Fruit fly (Drosophila melanogaster): ENCODE measurements around the gene SKIP.
A peak's percentile ranks its signal among the peaks of the same experiment; 100 is the strongest.

The SKIP gene

DNA sequence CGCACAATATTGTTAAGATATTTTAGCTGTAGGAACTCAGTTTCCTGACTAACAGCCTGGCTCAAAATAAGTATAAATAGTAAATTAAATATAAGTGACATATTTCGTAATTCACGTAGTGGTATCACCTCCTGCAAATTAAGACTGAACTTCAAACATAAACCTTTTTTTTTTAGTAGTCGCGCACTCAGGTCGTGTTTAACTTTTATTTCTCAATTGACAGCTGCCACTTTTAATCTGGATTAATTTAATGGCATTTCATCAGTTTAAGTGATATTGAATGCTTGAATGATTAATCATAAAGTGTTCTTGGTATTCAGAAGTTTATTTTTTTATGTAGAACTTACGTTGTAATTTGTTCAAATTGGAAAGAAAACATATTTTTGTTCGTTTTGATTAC lies 16.5 kb upstream of the SKIP start, which contains the start of gene Ir94b:
Gene Ir94b, minus strand, starts transcription at position 101 of the 400 bp plus-strand sequence.
- no peak for TF ChIP-seq sv (GFP tag; optimal IDR thresholded peaks at IDR 0.05)
- TF ChIP-seq CrebA (GFP tag; optimal IDR thresholded peaks at IDR 0.05; ENCODE audit: borderline replicate concordance) = no peak
- TF ChIP-seq pan (optimal IDR thresholded peaks at IDR 0.05) = no peak
- TF ChIP-seq woc (GFP tag; optimal IDR thresholded peaks at IDR 0.05) = no peak
- TF ChIP-seq N (GFP tag; optimal IDR thresholded peaks at IDR 0.05) = no peak
- no peak for TF ChIP-seq dl (GFP tag; optimal IDR thresholded peaks at IDR 0.05; ENCODE audit: insufficient read depth in 1 of 2, partially characterized antibody in 2 of 2)
- TF ChIP-seq rgr (GFP tag; optimal IDR thresholded peaks at IDR 0.05) = no peak

DNA sequence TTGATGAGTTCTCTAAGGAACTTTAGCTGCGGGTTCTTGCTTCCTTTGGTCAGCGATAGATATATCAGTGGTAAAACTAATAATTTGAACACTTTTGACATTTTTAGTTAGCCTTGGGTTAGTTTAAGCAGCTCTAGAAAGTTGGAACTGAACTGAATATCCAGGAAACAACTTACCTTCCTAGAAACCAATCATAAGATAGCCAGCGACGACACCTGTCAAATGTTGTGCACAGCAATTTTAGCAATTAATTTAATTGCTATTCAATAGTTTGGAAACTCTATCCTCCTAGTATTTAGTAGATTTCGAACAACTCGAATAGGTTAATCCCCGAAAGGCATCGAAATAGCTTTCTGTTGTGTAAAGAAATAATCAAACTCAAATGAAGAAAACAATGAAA lies 14.3 kb upstream of the SKIP start, which contains the start of gene Ir94c:
Gene Ir94c, minus strand, starts transcription at position 101 of the 400 bp plus-strand sequence.
- TF ChIP-seq Sp1 (GFP tag; optimal IDR thresholded peaks at IDR 0.05) (no peak), N (GFP tag; optimal IDR thresholded peaks at IDR 0.05) (no peak), CG9705 (GFP tag; optimal IDR thresholded peaks at IDR 0.05) (no peak), pan (optimal IDR thresholded peaks at IDR 0.05) (no peak)

dm6 chr3R:22119761-22120160 lies 13.9 kb upstream of the SKIP start, which contains the start of gene CG42390:
Gene CG42390, plus strand, starts transcription at chr3R:22120061.
- TF ChIP-seq sv (GFP tag; optimal IDR thresholded peaks at IDR 0.05) (no peak), ey (GFP tag; optimal IDR thresholded peaks at IDR 0.05) (no peak), HLH106 (tag; optimal IDR thresholded peaks at IDR 0.05) (no peak), lola (GFP tag; optimal IDR thresholded peaks at IDR 0.05) (no peak), foxo (GFP tag; optimal IDR thresholded peaks at IDR 0.05) (no peak), Vsx2 (GFP tag; optimal IDR thresholded peaks at IDR 0.05; ENCODE audit: partially characterized antibody) (no peak), tai (GFP tag; optimal IDR thresholded peaks at IDR 0.05) (no peak), dmrt93B (GFP tag; optimal IDR thresholded peaks at IDR 0.05) (no peak), Hr78 (GFP tag; optimal IDR thresholded peaks at IDR 0.05) (no peak), rgr (GFP tag; optimal IDR thresholded peaks at IDR 0.05) (no peak), CrebA (GFP tag; optimal IDR thresholded peaks at IDR 0.05; ENCODE audit: borderline replicate concordance) (no peak), jim (GFP tag; optimal IDR thresholded peaks at IDR 0.05) (no peak), fru (GFP tag; optimal IDR thresholded peaks at IDR 0.05) (no peak), Rel (GFP tag; optimal IDR thresholded peaks at IDR 0.05) (no peak), Rel (tag; optimal IDR thresholded peaks at IDR 0.05) (no peak)

- TF ChIP-seq rgr (GFP tag; optimal IDR thresholded peaks at IDR 0.05) (no peak), psq (GFP tag; optimal IDR thresholded peaks at IDR 0.05) (no peak), dmrt93B (GFP tag; optimal IDR thresholded peaks at IDR 0.05) (no peak), sv (GFP tag; optimal IDR thresholded peaks at IDR 0.05) (no peak), pan (optimal IDR thresholded peaks at IDR 0.05) (no peak), Hr83 (GFP tag; optimal IDR thresholded peaks at IDR 0.05; ENCODE audit: poor library complexity, severe bottlenecking) (no peak)
These were observed 12.4 kb upstream of the SKIP start for dm6 chr3R:22121220-22121619.

DNA sequence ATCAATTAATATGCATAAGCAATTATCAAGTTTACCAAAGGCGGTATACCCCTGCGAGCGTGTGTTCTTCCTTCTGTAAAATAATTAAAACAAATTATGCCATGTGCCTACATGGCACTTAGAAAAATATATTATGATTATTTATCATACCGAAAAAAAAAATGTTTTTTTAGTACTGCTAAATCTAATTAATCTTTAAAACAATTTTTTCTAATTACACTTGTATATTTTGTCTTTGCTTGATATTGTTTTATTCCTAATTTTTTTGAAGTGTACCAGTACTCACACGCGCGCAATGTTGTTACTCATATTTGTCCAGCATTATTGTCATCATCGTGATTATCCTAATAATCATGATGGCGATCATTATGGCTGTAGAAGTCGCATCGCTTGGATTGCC lies 10.3 kb upstream of the SKIP start:
- TF ChIP-seq pan (optimal IDR thresholded peaks at IDR 0.05) = no peak
- no peak for TF ChIP-seq tai (GFP tag; optimal IDR thresholded peaks at IDR 0.05)
- TF ChIP-seq sage (GFP tag; optimal IDR thresholded peaks at IDR 0.05) = no peak
- no peak for TF ChIP-seq Jra (GFP tag; optimal IDR thresholded peaks at IDR 0.05)
- TF ChIP-seq dmrt93B (GFP tag; optimal IDR thresholded peaks at IDR 0.05) = no peak

- TF ChIP-seq Dfd (GFP tag; optimal IDR thresholded peaks at IDR 0.05) = peak; percentile 45
- no peak for TF ChIP-seq fru (GFP tag; optimal IDR thresholded peaks at IDR 0.05)
These were observed 8.8 kb upstream of the SKIP start for dm6 chr3R:22124863-22125262.

dm6 chr3R:22134462-22134861 lies 832 bp downstream of the SKIP start:
- peak; percentile 34 for TF ChIP-seq psq (GFP tag; optimal IDR thresholded peaks at IDR 0.05)
- TF ChIP-seq CG9705 (GFP tag; optimal IDR thresholded peaks at IDR 0.05) = no peak
- TF ChIP-seq Sp1 (GFP tag; optimal IDR thresholded peaks at IDR 0.05) = no peak
- TF ChIP-seq Dfd (GFP tag; optimal IDR thresholded peaks at IDR 0.05) = no peak
- TF ChIP-seq dsf (GFP tag; optimal IDR thresholded peaks at IDR 0.05; ENCODE audit: borderline replicate concordance) = no peak
- no peak for TF ChIP-seq Hnf4 (GFP tag; optimal IDR thresholded peaks at IDR 0.05)
- no peak for TF ChIP-seq Jra (GFP tag; optimal IDR thresholded peaks at IDR 0.05)
